Worm (Caenorhabditis elegans) whole organism, L1 larva: ENCODE results near the gene C17C3.1.

Experiments used
- ama-1 ChIP-seq: fragments of 150-350 bp; optimal IDR thresholded peaks from 2 replicates; lab custom pipeline; 2014
- dpl-1 ChIP-seq, 3 experiments: fragments of 150-350 bp in 2 of 3; sonication (generic microtip) in 1 of 3; optimal IDR thresholded peaks; 2 replicates each; lab custom pipeline; 2014 to 2017; ENCODE audit warnings: missing biosample characterization in 3 of 3, missing genetic modification characterization in 3 of 3, missing genetic modification reagents in 3 of 3
- lin-13 ChIP-seq: fragments of 150-350 bp; optimal IDR thresholded peaks from 2 replicates; lab custom pipeline; 2014; ENCODE audit warnings: missing biosample characterization, missing genetic modification reagents, missing genetic modification characterization
- nhr-76 ChIP-seq: sonication (generic microtip); optimal IDR thresholded peaks from 2 replicates; lab custom pipeline; 2017; ENCODE audit warnings: missing biosample characterization, missing genetic modification characterization
- pax-3 ChIP-seq: fragments of 200-800 bp; sonication (Bioruptor generic); optimal IDR thresholded peaks from 2 replicates; lab custom pipeline; 2018; ENCODE audit warnings: mild to moderate bottlenecking, missing genetic modification characterization, moderate library complexity, missing compliant biosample characterization
- snpc-4 ChIP-seq: fragments of 150-350 bp; optimal IDR thresholded peaks from 2 replicates; lab custom pipeline; 2014; ENCODE audit warnings: missing biosample characterization, missing genetic modification characterization
- unc-130 ChIP-seq: fragments of 150-350 bp; optimal IDR thresholded peaks from 2 replicates; lab custom pipeline; 2017; ENCODE audit warnings: missing biosample characterization, missing genetic modification characterization, inconsistent platforms
- zip-4 ChIP-seq: fragments of 200-800 bp; sonication (Bioruptor generic); optimal IDR thresholded peaks from 2 replicates; lab custom pipeline; 2018; ENCODE audit warnings: mild to moderate bottlenecking, missing genetic modification characterization, moderate library complexity, missing compliant biosample characterization

- TF ChIP-seq unc-130 (tag; lab: Kevin White, UChicago): no peak
- no peak for TF ChIP-seq dpl-1 (GFP tag; optimal IDR thresholded peaks at IDR 0.05; lab: Kevin White, UChicago)
- no peak for TF ChIP-seq zip-4 (GFP tag; lab: Kevin White, UChicago)
- TF ChIP-seq nhr-76 (tag; lab: Kevin White, UChicago): no peak
- no peak for TF ChIP-seq pax-3 (tag; lab: Kevin White, UChicago)
- TF ChIP-seq ama-1 (lab: Kevin White, UChicago): no peak
- TF ChIP-seq snpc-4 (tag; lab: Kevin White, UChicago): no peak
- TF ChIP-seq lin-13: no peak
Measured at ce11 chrII:5592857-5593256, 22.5 kb downstream of the C17C3.1 start.
